Worm (Caenorhabditis elegans): Measurements from ENCODE around the gene gro-1.

- TF ChIP-seq skn-1 (tag; optimal IDR thresholded peaks at IDR 0.05), result no peak
- no peak for TF ChIP-seq fkh-10 (GFP tag; optimal IDR thresholded peaks at IDR 0.05)
These were observed 43.1 kb upstream of the gro-1 start for ce11 chrIII:5221820-5222219.
